Worm (Caenorhabditis elegans) whole organism, late embryonic: Measurements from ENCODE around the gene F22E5.8.
"Not testable (repeated sequence)": the region's sequence is repeated elsewhere in the genome, so short reads cannot be mapped to it uniquely, and the experiment has no call there.

ENCODE experiments used
- ama-1 ChIP-seq: fragments of 150-350 bp; optimal IDR thresholded peaks from 2 replicates; lab custom pipeline; 2014
- ceh-30 ChIP-seq: fragments of 150-350 bp; optimal IDR thresholded peaks from 2 replicates; lab custom pipeline; 2014; ENCODE audit warnings: missing biosample characterization, missing genetic modification characterization
- dve-1 ChIP-seq: sonication (generic microtip); optimal IDR thresholded peaks from 2 replicates; lab custom pipeline; 2017; ENCODE audit warnings: antibody characterized with exemption, mild to moderate bottlenecking, missing genetic modification characterization, missing compliant biosample characterization
- hlh-8 ChIP-seq: sonication (generic microtip); optimal IDR thresholded peaks from 2 replicates; lab custom pipeline; 2016; ENCODE audit warnings: missing genotype, missing genetic modification characterization, missing compliant biosample characterization
- nfya-1 ChIP-seq: sonication (generic microtip); optimal IDR thresholded peaks from 2 replicates; lab custom pipeline; 2017; ENCODE audit warnings: missing genetic modification characterization, mild to moderate bottlenecking, missing compliant biosample characterization, antibody characterized with exemption, moderate library complexity
- nhr-11 ChIP-seq: fragments of 150-350 bp; optimal IDR thresholded peaks from 2 replicates; lab custom pipeline; 2014; ENCODE audit warnings: missing biosample characterization, missing genetic modification characterization
- pat-9 ChIP-seq: fragments of 200-800 bp; sonication (Bioruptor generic); optimal IDR thresholded peaks from 2 replicates; lab custom pipeline; 2018; ENCODE audit warnings: mild to moderate bottlenecking, missing genetic modification characterization, moderate library complexity, missing compliant biosample characterization
- rnt-1 ChIP-seq: sonication (generic microtip); optimal IDR thresholded peaks from 2 replicates; lab custom pipeline; 2016; ENCODE audit warnings: missing genetic modification characterization, missing compliant biosample characterization
- unc-86 ChIP-seq: sonication (generic microtip); optimal IDR thresholded peaks from 2 replicates; lab custom pipeline; 2016; ENCODE audit warnings: missing genetic modification characterization, missing compliant biosample characterization

DNA sequence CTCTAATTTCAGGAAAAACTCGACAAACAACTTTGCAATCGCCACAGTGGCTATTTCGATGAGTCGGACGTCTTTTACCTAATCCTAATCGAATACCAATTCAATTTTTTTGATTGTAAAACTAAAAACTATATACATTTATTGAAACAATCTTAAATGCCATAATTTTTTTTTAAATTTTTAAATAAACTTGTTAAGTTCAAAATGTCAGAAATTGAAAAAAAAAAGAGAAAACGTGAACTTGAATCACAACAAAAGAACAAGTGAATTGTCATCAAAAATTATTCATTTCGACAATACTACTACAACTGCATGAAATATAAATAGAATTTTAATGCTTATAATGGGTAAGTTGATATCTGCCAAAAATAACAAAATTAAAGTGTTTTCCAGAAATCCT lies 27.6 kb upstream of the F22E5.8 start, which contains the start of gene D2062.13:
- not testable (repeated sequence) for TF ChIP-seq pat-9; hlh-8 (tag; lab: Kevin White, UChicago); unc-86; dve-1 (tag; lab: Kevin White, UChicago); rnt-1 (tag; lab: Kevin White, UChicago); ama-1; nhr-11 (tag; lab: Kevin White, UChicago); ceh-30; nfya-1 (tag; lab: Kevin White, UChicago)
